Fruit fly (Drosophila melanogaster) whole organism, wandering third instar larva: ENCODE measurements around the gene CG13837.
A peak's percentile ranks its signal among the peaks of the same experiment; 100 is the strongest.

ENCODE experiments used
- Abd-B ChIP-seq: fragments of >200 bp; optimal IDR thresholded peaks from 2 replicates; lab custom pipeline; 2017; ENCODE audit warnings: missing biosample characterization, missing genetic modification characterization
- CG32264 ChIP-seq: fragments of 200-800 bp; sonication (Bioruptor generic); optimal IDR thresholded peaks from 2 replicates; lab custom pipeline; 2016; ENCODE audit warnings: missing biosample characterization, missing genetic modification characterization
- CG9705 ChIP-seq: fragments of 200-800 bp; sonication (Bioruptor generic); optimal IDR thresholded peaks from 2 replicates; lab custom pipeline; 2018; ENCODE audit warnings: missing biosample characterization, mild to moderate bottlenecking, missing genetic modification characterization
- Dfd ChIP-seq: fragments of >200 bp; optimal IDR thresholded peaks from 2 replicates; lab custom pipeline; 2017; ENCODE audit warnings: missing biosample characterization, missing genetic modification characterization
- Dif ChIP-seq: fragments of 200-275, 200-300 bp; sonication (Bioruptor generic); optimal IDR thresholded peaks from 2 replicates; lab custom pipeline; 2018; ENCODE audit warnings: missing biosample characterization, missing genetic modification characterization; ENCODE audit not compliant: partially characterized antibody
- HLH106 ChIP-seq: fragments of 200-800 bp; optimal IDR thresholded peaks from 3 replicates; lab custom pipeline; 2019; ENCODE audit warnings: missing biosample characterization, mild to moderate bottlenecking, missing genetic modification characterization, moderate library complexity
- Hr78 ChIP-seq: fragments of >200 bp; optimal IDR thresholded peaks from 2 replicates; lab custom pipeline; 2017; ENCODE audit warnings: missing biosample characterization, missing genetic modification characterization
- Hr83 ChIP-seq: fragments of 200-300 bp; sonication (Bioruptor generic); optimal IDR thresholded peaks from 2 replicates; lab custom pipeline; 2016; ENCODE audit warnings: missing biosample characterization, mild to moderate bottlenecking, missing genetic modification characterization, moderate library complexity; ENCODE audit not compliant: poor library complexity, severe bottlenecking
- Mio ChIP-seq: sonication (Bioruptor generic); optimal IDR thresholded peaks from 2 replicates; lab custom pipeline; 2016; ENCODE audit warnings: missing biosample characterization, missing genetic modification characterization
- Myc ChIP-seq: fragments of >200 bp; optimal IDR thresholded peaks from 2 replicates; lab custom pipeline; 2017
- N ChIP-seq: fragments of >200 bp; optimal IDR thresholded peaks from 2 replicates; lab custom pipeline; 2018; ENCODE audit warnings: missing biosample characterization, missing external identifiers, missing genetic modification characterization
- OdsH ChIP-seq: fragments of 200-800 bp; sonication (Bioruptor generic); optimal IDR thresholded peaks from 2 replicates; lab custom pipeline; 2016; ENCODE audit warnings: missing biosample characterization, mild to moderate bottlenecking, missing genetic modification characterization
- Rel ChIP-seq, 2 experiments: fragments of 200-800 bp; sonication (Bioruptor generic) in 1 of 2; optimal IDR thresholded peaks; 2 replicates in 1 of 2; 3 replicates in 1 of 2; lab custom pipeline; 2016 to 2019; ENCODE audit warnings: mild to moderate bottlenecking in 2 of 2, missing biosample characterization in 2 of 2, missing genetic modification characterization in 2 of 2, moderate library complexity in 1 of 2
- Vsx2 ChIP-seq: fragments of 200-300, 225-300 bp; sonication (Bioruptor generic); optimal IDR thresholded peaks from 2 replicates; lab custom pipeline; 2018; ENCODE audit warnings: missing biosample characterization, missing genetic modification characterization; ENCODE audit not compliant: partially characterized antibody
- brk ChIP-seq: fragments of 200-800 bp; sonication (Bioruptor generic); optimal IDR thresholded peaks from 2 replicates; lab custom pipeline; 2016; ENCODE audit warnings: missing biosample characterization, mild to moderate bottlenecking, missing genetic modification characterization
- dl ChIP-seq, 2 experiments: fragments of 175-275, 200-275 bp in 1 of 2; fragments of 200-275 bp in 1 of 2; sonication (Bioruptor generic); optimal IDR thresholded peaks; lab custom pipeline; 2018; ENCODE audit warnings: mild to moderate bottlenecking in 2 of 2, missing biosample characterization in 2 of 2, missing genetic modification characterization in 2 of 2, moderate library complexity in 2 of 2; ENCODE audit not compliant: partially characterized antibody in 2 of 2, insufficient read depth in 1 of 2
- h ChIP-seq: fragments of 200-800 bp; sonication (Bioruptor generic); optimal IDR thresholded peaks from 3 replicates; lab custom pipeline; 2016; ENCODE audit warnings: missing biosample characterization, mild to moderate bottlenecking, missing genetic modification characterization
- jim ChIP-seq: fragments of 175-275, 200-325 bp; sonication (Bioruptor generic); optimal IDR thresholded peaks from 2 replicates; lab custom pipeline; 2016; ENCODE audit warnings: missing biosample characterization, mild to moderate bottlenecking, missing genetic modification characterization
- lola ChIP-seq: fragments of >200 bp; optimal IDR thresholded peaks from 2 replicates; lab custom pipeline; 2017; ENCODE audit warnings: missing biosample characterization, missing genetic modification characterization
- psq ChIP-seq: fragments of 200-800 bp; sonication (Bioruptor generic); optimal IDR thresholded peaks from 3 replicates; lab custom pipeline; 2017; ENCODE audit warnings: missing biosample characterization, mild to moderate bottlenecking, missing genetic modification characterization, moderate library complexity
- rgr ChIP-seq: fragments of 200-800 bp; sonication (Bioruptor generic); optimal IDR thresholded peaks from 3 replicates; lab custom pipeline; 2016; ENCODE audit warnings: missing biosample characterization, mild to moderate bottlenecking, missing genetic modification characterization
- sage ChIP-seq: fragments of 200-800 bp; sonication (Bioruptor generic); optimal IDR thresholded peaks from 2 replicates; lab custom pipeline; 2016; ENCODE audit warnings: missing biosample characterization, mild to moderate bottlenecking, missing genetic modification characterization
- sv ChIP-seq: fragments of 200-800 bp; sonication (Bioruptor generic); optimal IDR thresholded peaks from 3 replicates; lab custom pipeline; 2016; ENCODE audit warnings: missing biosample characterization, missing genetic modification characterization
- tai ChIP-seq: sonication (Bioruptor generic); optimal IDR thresholded peaks from 2 replicates; lab custom pipeline; 2016; ENCODE audit warnings: missing biosample characterization, missing genetic modification characterization
- usp ChIP-seq: fragments of >200 bp; optimal IDR thresholded peaks from 2 replicates; lab custom pipeline; 2017; ENCODE audit warnings: missing biosample characterization, missing genetic modification characterization
- woc ChIP-seq: sonication (Bioruptor generic); optimal IDR thresholded peaks from 2 replicates; lab custom pipeline; 2016; ENCODE audit warnings: missing biosample characterization, mild to moderate bottlenecking, missing genetic modification characterization

The CG13837 gene

dm6 chr3R:23074480-23074879 lies 30.7 kb downstream of the CG13837 start:
- no peak for TF ChIP-seq CG32264
- no peak for TF ChIP-seq OdsH (GFP tag; lab: Kevin White, UChicago)
- TF ChIP-seq, all 38 proteins: peak for 0

- TF ChIP-seq Dfd (GFP tag; lab: Kevin White, UChicago) (no peak), sage (GFP tag; lab: Kevin White, UChicago) (no peak), dl (GFP tag; optimal IDR thresholded peaks at IDR 0.05; lab: Kevin White, UChicago; ENCODE audit: insufficient read depth in 1 of 2, partially characterized antibody in 2 of 2) (no peak), jim (no peak), Mio (GFP tag; lab: Kevin White, UChicago) (no peak)
Observed at dm6 chr3R:23081265-23081664, 37.5 kb downstream of the CG13837 start.

- no peak for TF ChIP-seq usp (GFP tag; lab: Kevin White, UChicago)
Observed at dm6 chr3R:23088252-23088651, 44.5 kb downstream of the CG13837 start.

dm6 chr3R:23091586-23092228 lies 47.9 kb downstream of the CG13837 start, which contains the start of the genes CG17110 and CG6726:
CG17110 (plus strand) TSS chr3R:23091724.
CG6726 (plus strand) TSS chr3R:23091724.
- TF ChIP-seq tai (GFP tag; lab: Kevin White, UChicago): no peak
- no peak for TF ChIP-seq Dif (GFP tag; lab: Kevin White, UChicago)
- TF ChIP-seq CG9705 (GFP tag; lab: Kevin White, UChicago): no peak
- no peak for TF ChIP-seq sv
- peak; percentile 84 for TF ChIP-seq Vsx2 (GFP tag; lab: Kevin White, UChicago)
- peak; percentile 26 for TF ChIP-seq Myc (lab: Kevin White, UChicago)
- TF ChIP-seq jim: no peak
- TF ChIP-seq brk (GFP tag; lab: Kevin White, UChicago): no peak
- TF ChIP-seq woc (GFP tag; lab: Kevin White, UChicago): no peak
- TF ChIP-seq Hr83 (GFP tag; lab: Kevin White, UChicago): peak; percentile 8
- TF ChIP-seq Mio (GFP tag; lab: Kevin White, UChicago): no peak
- no peak for TF ChIP-seq Abd-B
- TF ChIP-seq CG32264: no peak
- TF ChIP-seq rgr (GFP tag; lab: Kevin White, UChicago): peak; percentile 26
- no peak for TF ChIP-seq h (GFP tag; lab: Kevin White, UChicago)
- no peak for TF ChIP-seq Hr78 (GFP tag; lab: Kevin White, UChicago)
- TF ChIP-seq HLH106 (tag; lab: Kevin White, UChicago): no peak
- TF ChIP-seq psq (GFP tag; lab: Kevin White, UChicago): no peak
- no peak for TF ChIP-seq lola (GFP tag; lab: Kevin White, UChicago)
- TF ChIP-seq Rel (GFP tag; optimal IDR thresholded peaks at IDR 0.05; lab: Kevin White, UChicago): no peak
- TF ChIP-seq Rel (tag; optimal IDR thresholded peaks at IDR 0.05; lab: Kevin White, UChicago): no peak
- no peak for TF ChIP-seq OdsH (GFP tag; lab: Kevin White, UChicago)
- no peak for TF ChIP-seq N (GFP tag; lab: Kevin White, UChicago)
